Worm (Caenorhabditis elegans) whole organism, L1 larva: ENCODE measurements around the gene snf-3.

ENCODE experiments used
- aly-2 ChIP-seq: fragments of 150-350 bp; optimal IDR thresholded peaks from 2 replicates; lab custom pipeline; 2014; ENCODE audit warnings: missing biosample characterization, missing genetic modification characterization
- ama-1 ChIP-seq: fragments of 150-350 bp; optimal IDR thresholded peaks from 2 replicates; lab custom pipeline; 2014
- blmp-1 ChIP-seq: fragments of 150-350 bp; optimal IDR thresholded peaks from 2 replicates; lab custom pipeline; 2014; ENCODE audit warnings: missing biosample characterization, missing genetic modification characterization
- ceh-63 ChIP-seq: fragments of 200-800 bp; sonication (Bioruptor generic); optimal IDR thresholded peaks from 2 replicates; lab custom pipeline; 2018; ENCODE audit warnings: mild to moderate bottlenecking, missing genetic modification characterization, missing compliant biosample characterization
- ces-1 ChIP-seq: fragments of 150-350 bp; optimal IDR thresholded peaks from 2 replicates; lab custom pipeline; 2014; ENCODE audit warnings: missing biosample characterization, missing genetic modification reagents, missing genetic modification characterization
- efl-1 ChIP-seq, 4 experiments: fragments of 150-350 bp; optimal IDR thresholded peaks in 3 of 4; peaks in 1 of 4; 1 replicate in 1 of 4; 2 replicates in 3 of 4; lab custom pipeline; 2014; ENCODE audit warnings: missing biosample characterization in 2 of 4, missing genetic modification characterization in 2 of 4, missing genetic modification reagents in 2 of 4
- efl-3 ChIP-seq: fragments of 200-800 bp; sonication (Bioruptor generic); optimal IDR thresholded peaks from 2 replicates; lab custom pipeline; 2018; ENCODE audit warnings: mild to moderate bottlenecking, missing genetic modification characterization, missing compliant biosample characterization
- egl-27 ChIP-seq, 2 experiments: fragments of 150-350 bp in 1 of 2; sonication (generic microtip); optimal IDR thresholded peaks; 3 replicates each; lab custom pipeline; 2017 to 2018; ENCODE audit warnings: missing biosample characterization in 2 of 2, missing genetic modification characterization in 2 of 2, missing genetic modification reagents in 2 of 2
- elt-2 ChIP-seq: sonication (generic microtip); optimal IDR thresholded peaks from 2 replicates; lab custom pipeline; 2016; ENCODE audit warnings: missing genetic modification characterization, mild to moderate bottlenecking, inconsistent platforms, missing compliant biosample characterization, missing genetic modification reagents
- elt-3 ChIP-seq, 6 experiments: fragments of 150-350 bp in 1 of 6; sonication (generic microtip); optimal IDR thresholded peaks; 2 replicates each; lab custom pipeline; 2017 to 2018; ENCODE audit warnings: missing biosample characterization in 6 of 6, missing genetic modification characterization in 6 of 6, inconsistent platforms in 1 of 6
- ets-5 ChIP-seq: fragments of 200-800 bp; sonication (Bioruptor generic); IDR thresholded peaks from 2 replicates; pipeline ENCODE4 v1.3.6; 2022; ENCODE audit warnings: missing genetic modification characterization, missing compliant biosample characterization
- fos-1 ChIP-seq: fragments of 150-350 bp; optimal IDR thresholded peaks from 2 replicates; lab custom pipeline; 2014; ENCODE audit warnings: missing biosample characterization, missing genetic modification characterization
- grh-1 ChIP-seq: fragments of 200-800 bp; sonication (Bioruptor generic); IDR thresholded peaks from 2 replicates; pipeline ENCODE4 v1.3.6; 2022; ENCODE audit warnings: missing genetic modification reagents, missing genetic modification characterization, missing compliant biosample characterization
- irx-1 ChIP-seq: sonication (generic microtip); optimal IDR thresholded peaks from 2 replicates; lab custom pipeline; 2016; ENCODE audit warnings: missing genetic modification characterization, missing compliant biosample characterization
- lin-13 ChIP-seq: fragments of 150-350 bp; optimal IDR thresholded peaks from 2 replicates; lab custom pipeline; 2014; ENCODE audit warnings: missing biosample characterization, missing genetic modification reagents, missing genetic modification characterization
- lin-14 ChIP-seq: fragments of 200-800 bp; sonication (Bioruptor generic); optimal IDR thresholded peaks from 2 replicates; lab custom pipeline; 2018; ENCODE audit warnings: mild to moderate bottlenecking, missing genetic modification characterization, moderate library complexity, missing compliant biosample characterization
- lin-35 ChIP-seq, 2 experiments: fragments of 150-350 bp; optimal IDR thresholded peaks; 2 replicates each; lab custom pipeline; 2014; ENCODE audit warnings: missing biosample characterization in 2 of 2, missing genetic modification characterization in 2 of 2, missing genetic modification reagents in 2 of 2
- lsy-2 ChIP-seq, 2 experiments: fragments of 150-350 bp; optimal IDR thresholded peaks; 2 replicates each; lab custom pipeline; 2014; ENCODE audit warnings: missing biosample characterization in 2 of 2, missing genetic modification characterization in 2 of 2
- mdl-1 ChIP-seq, 2 experiments: fragments of 150-350 bp; optimal IDR thresholded peaks; 2 replicates each; lab custom pipeline; 2014 to 2017; ENCODE audit warnings: missing biosample characterization in 2 of 2, missing genetic modification characterization in 2 of 2, inconsistent platforms in 1 of 2
- mep-1 ChIP-seq: fragments of 150-350 bp; optimal IDR thresholded peaks from 2 replicates; lab custom pipeline; 2014; ENCODE audit warnings: missing biosample characterization, missing genetic modification characterization
- nhr-20 ChIP-seq: sonication (generic microtip); optimal IDR thresholded peaks from 2 replicates; lab custom pipeline; 2016; ENCODE audit warnings: mild to moderate bottlenecking, missing genetic modification characterization, missing compliant biosample characterization
- nhr-237 ChIP-seq: fragments of 150-350 bp; optimal IDR thresholded peaks from 2 replicates; lab custom pipeline; 2014; ENCODE audit warnings: missing biosample characterization, missing genetic modification characterization
- nhr-28 ChIP-seq: fragments of 150-350 bp; optimal IDR thresholded peaks from 2 replicates; lab custom pipeline; 2014; ENCODE audit warnings: missing biosample characterization, missing genetic modification characterization
- nhr-85 ChIP-seq: sonication (generic microtip); peaks from one replicate; lab custom pipeline; 2016; ENCODE audit warnings: missing genetic modification characterization, inconsistent platforms, missing compliant biosample characterization
- nhr-90 ChIP-seq: sonication (generic microtip); optimal IDR thresholded peaks from 2 replicates; lab custom pipeline; 2016; ENCODE audit warnings: mild to moderate bottlenecking, missing genetic modification characterization, missing compliant biosample characterization; ENCODE audit not compliant: poor library complexity
- pag-3 ChIP-seq: sonication (generic microtip); optimal IDR thresholded peaks from 2 replicates; lab custom pipeline; 2017; ENCODE audit warnings: missing genetic modification characterization, mild to moderate bottlenecking, missing compliant biosample characterization, antibody characterized with exemption, borderline replicate concordance; ENCODE audit not compliant: insufficient read depth
- rnt-1 ChIP-seq: sonication (generic microtip); optimal IDR thresholded peaks from 2 replicates; lab custom pipeline; 2016; ENCODE audit warnings: mild to moderate bottlenecking, missing genetic modification characterization, moderate library complexity, missing compliant biosample characterization
- skn-1 ChIP-seq: fragments of 150-350 bp; optimal IDR thresholded peaks from 2 replicates; lab custom pipeline; 2014; ENCODE audit warnings: missing biosample characterization, missing genetic modification characterization
- snpc-4 ChIP-seq: fragments of 150-350 bp; optimal IDR thresholded peaks from 2 replicates; lab custom pipeline; 2014; ENCODE audit warnings: missing biosample characterization, missing genetic modification characterization
- snu-23 ChIP-seq: sonication (generic microtip); optimal IDR thresholded peaks from 2 replicates; lab custom pipeline; 2016; ENCODE audit warnings: missing genetic modification characterization, missing compliant biosample characterization
- swsn-7 ChIP-seq: sonication (generic microtip); optimal IDR thresholded peaks from 2 replicates; lab custom pipeline; 2016; ENCODE audit warnings: missing genetic modification characterization, missing compliant biosample characterization
- tbx-2 ChIP-seq: sonication (generic microtip); optimal IDR thresholded peaks from 2 replicates; lab custom pipeline; 2016; ENCODE audit warnings: missing genetic modification characterization, missing compliant biosample characterization
- unc-86 ChIP-seq: sonication (generic microtip); optimal IDR thresholded peaks from 2 replicates; lab custom pipeline; 2016; ENCODE audit warnings: missing genetic modification characterization, missing compliant biosample characterization
- vab-15 ChIP-seq: sonication (generic microtip); optimal IDR thresholded peaks from 2 replicates; lab custom pipeline; 2017; ENCODE audit warnings: missing genotype, mild to moderate bottlenecking, missing genetic modification characterization, missing compliant biosample characterization
- xbp-1 ChIP-seq: sonication (generic microtip); optimal IDR thresholded peaks from 2 replicates; lab custom pipeline; 2016; ENCODE audit warnings: missing genetic modification characterization, missing compliant biosample characterization
- zag-1 ChIP-seq: fragments of 150-350 bp; optimal IDR thresholded peaks from 2 replicates; lab custom pipeline; 2014; ENCODE audit warnings: missing biosample characterization, missing genetic modification characterization
- ztf-11 ChIP-seq, 2 experiments: sonication (generic microtip); optimal IDR thresholded peaks; 2 replicates each; lab custom pipeline; 2016 to 2017; ENCODE audit warnings: missing genetic modification characterization in 2 of 2, missing biosample characterization in 1 of 2, missing compliant biosample characterization in 1 of 2

The snf-3 gene

DNA sequence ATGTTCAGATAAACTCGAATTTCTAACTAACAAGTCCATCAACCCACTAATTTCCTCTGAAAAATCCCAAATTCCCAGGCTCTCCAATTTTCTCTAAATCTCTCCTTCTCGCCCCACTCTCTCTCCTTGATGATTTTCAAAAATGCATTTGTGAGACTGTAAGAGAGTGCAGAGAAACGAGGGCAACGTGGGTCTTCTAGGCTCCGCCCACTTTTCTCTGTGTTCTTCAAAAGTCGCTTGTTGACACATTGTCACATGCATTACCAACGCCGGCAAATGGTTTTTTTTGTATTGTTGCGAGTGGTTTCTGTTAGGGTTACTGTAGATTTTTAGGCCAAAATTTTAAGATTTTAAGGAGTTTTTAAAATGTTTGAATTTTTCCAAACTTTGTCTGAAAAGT is 5.3 kb upstream of the snf-3 start:
- peak; percentile 50 for TF ChIP-seq lin-14
- no peak for TF ChIP-seq elt-2 (tag; lab: Kevin White, UChicago)
- TF ChIP-seq zag-1 (tag; lab: Kevin White, UChicago), result no peak
- TF ChIP-seq grh-1 (GFP tag; lab: Robert Waterston, UW), result no peak
- no peak for TF ChIP-seq ets-5
- no peak for TF ChIP-seq irx-1 (tag; lab: Kevin White, UChicago)
- no peak for TF ChIP-seq efl-3
- no peak for TF ChIP-seq unc-86 (tag; lab: Kevin White, UChicago)
- no peak for TF ChIP-seq efl-1 (optimal IDR thresholded peaks at IDR 0.05; lab: Kevin White, UChicago)
- peak in 1 of 2 experiments; percentile 62 for TF ChIP-seq efl-1 (GFP tag; optimal IDR thresholded peaks at IDR 0.05 in 1 of 2; lab: Kevin White, UChicago)
- no peak for TF ChIP-seq tbx-2 (tag; lab: Kevin White, UChicago)
- TF ChIP-seq mdl-1 (tag; optimal IDR thresholded peaks at IDR 0.05; lab: Kevin White, UChicago), result peak in 1 of 2 experiments; percentile 64
- TF ChIP-seq nhr-237 (tag; lab: Kevin White, UChicago), result no peak
- TF ChIP-seq ces-1 (GFP tag; lab: Kevin White, UChicago), result no peak
- no peak for TF ChIP-seq ztf-11 (tag; optimal IDR thresholded peaks at IDR 0.05; lab: Kevin White, UChicago)
- peak; percentile 76 for TF ChIP-seq nhr-85 (tag; lab: Kevin White, UChicago)
- peak in 1 of 2 experiments; percentile 15 for TF ChIP-seq lsy-2 (tag; optimal IDR thresholded peaks at IDR 0.05; lab: Kevin White, UChicago)
- no peak for TF ChIP-seq aly-2 (tag; lab: Kevin White, UChicago)
- no peak for TF ChIP-seq mep-1 (tag; lab: Kevin White, UChicago)
- peak; percentile 20 for TF ChIP-seq blmp-1 (tag; lab: Kevin White, UChicago)
- no peak for TF ChIP-seq nhr-28 (tag; lab: Kevin White, UChicago)
- TF ChIP-seq fos-1, result no peak
- peak; percentile 23 for TF ChIP-seq rnt-1 (tag; lab: Kevin White, UChicago)
- TF ChIP-seq snu-23 (GFP tag; lab: Kevin White, UChicago), result peak; percentile 3
- peak in 1 of 2 experiments; percentile 42 for TF ChIP-seq lin-35 (GFP tag; optimal IDR thresholded peaks at IDR 0.05; lab: Kevin White, UChicago)
- TF ChIP-seq, all 84 proteins: peak for 9

DNA sequence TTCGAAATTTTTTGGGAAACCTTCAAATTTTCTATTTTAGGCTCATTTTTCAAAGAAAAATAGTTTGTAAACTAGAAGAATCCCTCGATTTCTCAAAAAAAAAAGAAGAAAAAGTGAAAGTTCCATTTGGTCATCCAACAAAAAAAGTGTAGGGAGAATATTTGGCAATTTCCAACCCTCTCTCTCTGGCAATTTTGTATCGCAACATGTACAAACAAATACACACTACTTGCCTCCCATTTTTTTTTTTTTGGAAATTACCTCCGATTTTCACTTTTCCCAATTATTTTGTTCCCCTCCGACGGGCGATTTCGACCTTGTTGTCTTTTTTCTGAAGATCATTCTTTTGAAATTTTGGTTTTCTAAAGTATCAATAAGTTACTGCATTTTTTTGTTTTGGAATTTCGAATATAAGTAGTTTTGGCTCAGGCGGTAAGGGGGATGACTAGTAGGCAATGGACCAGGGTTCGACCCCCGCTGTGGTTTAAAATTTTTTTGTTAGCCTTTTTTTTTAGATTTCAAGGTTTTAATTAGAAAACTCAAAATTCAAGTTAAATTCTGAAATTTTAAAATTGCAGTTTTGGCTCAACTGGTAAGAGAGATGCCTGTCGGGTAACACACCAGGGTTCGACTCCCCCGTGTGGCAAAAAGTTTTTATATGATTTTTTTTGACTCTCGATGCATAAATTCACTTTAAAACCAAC is 3.1 kb upstream of the snf-3 start:
- TF ChIP-seq ceh-63 (no peak), nhr-85 (tag; lab: Kevin White, UChicago) (peak; percentile 81), egl-27 (tag; optimal IDR thresholded peaks at IDR 0.05; lab: Kevin White, UChicago) (no peak), blmp-1 (tag; lab: Kevin White, UChicago) (peak; percentile 65), nhr-20 (tag; lab: Kevin White, UChicago) (peak; percentile 17), lin-13 (GFP tag; lab: Kevin White, UChicago) (no peak), grh-1 (GFP tag; lab: Robert Waterston, UW) (0 out of 2 replicates have a peak, but pooled peaks have one; percentile 35), lin-14 (peak; percentile 61), lsy-2 (tag; optimal IDR thresholded peaks at IDR 0.05; lab: Kevin White, UChicago) (peak; percentile 17 to 18)

DNA sequence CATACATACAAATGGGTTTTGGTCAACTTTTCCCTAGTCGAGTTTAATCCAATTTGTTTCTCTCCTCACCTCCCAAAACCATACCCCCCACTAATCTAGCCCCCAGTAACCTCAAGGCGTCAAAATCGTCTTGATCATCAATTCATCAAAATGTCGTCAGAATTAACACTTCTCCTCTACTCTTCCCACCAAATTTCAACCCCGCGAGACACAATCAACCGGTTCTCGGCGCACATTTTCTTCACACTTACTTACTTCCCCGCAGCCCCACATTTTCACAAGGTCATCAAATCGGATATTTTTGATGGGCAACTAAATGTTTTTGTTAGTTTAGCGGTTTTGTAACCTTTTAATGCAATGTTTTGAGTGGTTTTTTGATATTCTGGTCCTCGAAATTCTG is 1.1 kb upstream of the snf-3 start:
- TF ChIP-seq ama-1 (lab: Kevin White, UChicago) (no peak), elt-3 (tag; optimal IDR thresholded peaks at IDR 0.05; lab: Kevin White, UChicago) (peak in 2 of 6 experiments; percentile 8 to 16), skn-1 (peak; percentile 26), nhr-20 (tag; lab: Kevin White, UChicago) (peak; percentile 23), xbp-1 (tag; lab: Kevin White, UChicago) (no peak), lin-13 (GFP tag; lab: Kevin White, UChicago) (peak; percentile 15), lsy-2 (tag; optimal IDR thresholded peaks at IDR 0.05; lab: Kevin White, UChicago) (peak in 1 of 2 experiments; percentile 4), nhr-90 (no peak), snpc-4 (peak; percentile 48), pag-3 (tag; lab: Kevin White, UChicago) (no peak), irx-1 (tag; lab: Kevin White, UChicago) (no peak), grh-1 (GFP tag; lab: Robert Waterston, UW) (peak; percentile 63), snu-23 (GFP tag; lab: Kevin White, UChicago) (peak; percentile 37), nhr-85 (tag; lab: Kevin White, UChicago) (peak; percentile 88), blmp-1 (tag; lab: Kevin White, UChicago) (peak; percentile 68), vab-15 (tag; lab: Kevin White, UChicago) (peak; percentile 53), lin-14 (peak; percentile 70), swsn-7 (no peak)
- TF ChIP-seq, all 84 proteins: peak for 12
